Worm (Caenorhabditis elegans): ENCODE measurements around the gene Y41D4B.1.

The Y41D4B.1 gene

ce11 chrIV:1687151-1687550 lies 14.7 kb downstream of the Y41D4B.1 start (continued):
- peak; percentile 42 for TF ChIP-seq syd-9 (tag; optimal IDR thresholded peaks at IDR 0.05)
- no peak for TF ChIP-seq pha-4 (tag; optimal IDR thresholded peaks at IDR 0.05)
- TF ChIP-seq hlh-6 (tag; optimal IDR thresholded peaks at IDR 0.05) = peak; percentile 71
- TF ChIP-seq gmeb-2 (tag; optimal IDR thresholded peaks at IDR 0.05) = peak; percentile 46
- TF ChIP-seq ceh-48 (tag; optimal IDR thresholded peaks at IDR 0.05) = no peak
- TF ChIP-seq mec-3 (tag; optimal IDR thresholded peaks at IDR 0.05; ENCODE audit: borderline replicate concordance) = peak; percentile 78
- peak; percentile 94 for TF ChIP-seq tbx-2 (tag; optimal IDR thresholded peaks at IDR 0.05)
- TF ChIP-seq hlh-13 (GFP tag; optimal IDR thresholded peaks at IDR 0.05) = no peak
- TF ChIP-seq sox-2 (GFP tag; IDR thresholded peaks at IDR 0.05) = no peak
- no peak for TF ChIP-seq ceh-45 (GFP tag; IDR thresholded peaks at IDR 0.05)
- TF ChIP-seq che-1 (tag; optimal IDR thresholded peaks at IDR 0.05) = peak; percentile 29
- no peak for TF ChIP-seq Y22D7AL.16 (tag; optimal IDR thresholded peaks at IDR 0.05)
- no peak for TF ChIP-seq elt-4 (tag; optimal IDR thresholded peaks at IDR 0.05)
- TF ChIP-seq ceh-30 (tag; optimal IDR thresholded peaks at IDR 0.05) = no peak
- TF ChIP-seq ceh-34 (tag; optimal IDR thresholded peaks at IDR 0.05) = peak; percentile 64
- TF ChIP-seq unc-86 (tag; optimal IDR thresholded peaks at IDR 0.05) = peak; percentile 20

ce11 chrIV:1691651-1692050 lies 19.2 kb downstream of the Y41D4B.1 start:
- TF ChIP-seq unc-42 (tag; optimal IDR thresholded peaks at IDR 0.05) (peak; percentile 80), mec-3 (tag; optimal IDR thresholded peaks at IDR 0.05; ENCODE audit: borderline replicate concordance) (no peak), lin-11 (tag; optimal IDR thresholded peaks at IDR 0.05) (no peak), zip-5 (tag; optimal IDR thresholded peaks at IDR 0.05) (no peak)

DNA sequence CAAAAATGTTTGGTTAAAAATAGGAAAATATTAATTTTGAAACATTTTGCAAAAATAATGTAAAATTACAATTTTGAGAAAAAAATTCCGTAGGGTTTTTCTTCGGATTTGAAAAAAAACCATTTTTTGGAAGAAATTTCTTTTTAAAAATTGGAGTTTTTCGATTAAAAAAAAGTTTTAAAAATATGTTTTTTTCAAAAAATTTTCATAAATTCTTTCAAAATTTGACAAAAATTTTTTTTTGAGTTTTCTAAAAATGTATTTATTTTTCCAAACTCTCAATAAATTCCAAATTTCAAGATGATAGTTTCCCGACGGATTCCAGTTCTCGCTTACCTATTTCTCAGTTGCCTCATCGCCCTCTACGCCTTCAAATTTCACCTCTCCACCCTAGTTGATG lies 27.1 kb downstream of the Y41D4B.1 start, which contains the start of gene bus-2:
bus-2 (plus strand) TSS at position 301 of the 400 bp plus-strand sequence.
- TF ChIP-seq ceh-45 (GFP tag; IDR thresholded peaks at IDR 0.05) (no peak), ets-4 (tag; optimal IDR thresholded peaks at IDR 0.05) (no peak), ceh-9 (tag; optimal IDR thresholded peaks at IDR 0.05) (no peak), ceh-19 (GFP tag; optimal IDR thresholded peaks at IDR 0.05) (no peak), ahr-1 (tag; optimal IDR thresholded peaks at IDR 0.05) (no peak), hlh-6 (tag; optimal IDR thresholded peaks at IDR 0.05) (no peak), fkh-6 (tag; optimal IDR thresholded peaks at IDR 0.05) (no peak), Y22D7AL.16 (tag; optimal IDR thresholded peaks at IDR 0.05) (no peak), ztf-16 (tag; optimal IDR thresholded peaks at IDR 0.05) (no peak), nhr-232 (tag; optimal IDR thresholded peaks at IDR 0.05) (no peak), elt-4 (tag; optimal IDR thresholded peaks at IDR 0.05) (no peak), odd-2 (tag; optimal IDR thresholded peaks at IDR 0.05) (no peak), npax-4 (tag; optimal IDR thresholded peaks at IDR 0.05) (no peak)

DNA sequence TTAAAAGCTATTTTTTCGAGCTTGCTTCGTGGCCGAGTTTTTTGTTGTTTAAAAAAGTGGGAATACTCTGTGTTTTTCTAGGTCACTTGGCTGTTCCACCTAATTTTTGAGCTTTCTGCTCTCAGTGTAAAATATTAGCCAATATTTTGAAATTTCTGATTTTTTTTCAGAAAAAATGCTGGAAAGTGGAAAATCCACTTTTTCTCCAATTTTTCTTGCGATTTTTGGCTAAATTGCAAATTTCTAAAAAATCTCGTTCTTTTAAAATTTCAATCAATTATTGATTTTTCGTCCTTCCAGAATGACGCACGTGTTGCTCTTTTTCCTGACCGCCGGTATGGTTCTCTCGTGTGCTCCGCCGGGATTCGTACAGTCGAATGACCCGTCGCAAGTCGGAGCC lies 34.5 kb downstream of the Y41D4B.1 start, which contains the start of gene K08D12.4:
K08D12.4 (plus strand) TSS at position 301 of the 400 bp plus-strand sequence.
- TF ChIP-seq npax-4 (tag; optimal IDR thresholded peaks at IDR 0.05) = no peak
- TF ChIP-seq sdc-2 (tag; optimal IDR thresholded peaks at IDR 0.05) = no peak
- no peak for TF ChIP-seq ztf-16 (tag; optimal IDR thresholded peaks at IDR 0.05)
- no peak for TF ChIP-seq pqm-1 (tag; optimal IDR thresholded peaks at IDR 0.05)

- TF ChIP-seq nhr-11 (tag; optimal IDR thresholded peaks at IDR 0.05) (no peak), rnt-1 (tag; optimal IDR thresholded peaks at IDR 0.05) (no peak), K09A11.1 (tag; optimal IDR thresholded peaks at IDR 0.05; ENCODE audit: insufficient read depth) (no peak), elt-4 (tag; optimal IDR thresholded peaks at IDR 0.05) (no peak), C38D4.7 (GFP tag; optimal IDR thresholded peaks at IDR 0.05) (no peak), ama-1 (optimal IDR thresholded peaks at IDR 0.05) (no peak), pax-1 (tag; optimal IDR thresholded peaks at IDR 0.05) (no peak), ceh-9 (tag; optimal IDR thresholded peaks at IDR 0.05) (no peak), gmeb-2 (tag; optimal IDR thresholded peaks at IDR 0.05) (no peak), hlh-8 (tag; optimal IDR thresholded peaks at IDR 0.05) (no peak)
Measured at ce11 chrIV:1707960-1708359, 35.5 kb downstream of the Y41D4B.1 start.
